Worm (Caenorhabditis elegans) whole organism, L2 larva: ENCODE data around the gene BE10.3.

Source experiments
- C34F6.9 ChIP-seq: fragments of 150-350 bp; optimal IDR thresholded peaks from 2 replicates; lab custom pipeline; 2014; ENCODE audit warnings: missing biosample characterization, missing genetic modification characterization
- egl-27 ChIP-seq: sonication (generic microtip); optimal IDR thresholded peaks from 3 replicates; lab custom pipeline; 2017; ENCODE audit warnings: missing biosample characterization, missing genetic modification reagents, missing genetic modification characterization
- lin-11 ChIP-seq: fragments of 150-350 bp; sonication (generic microtip); optimal IDR thresholded peaks from 2 replicates; lab custom pipeline; 2014; ENCODE audit warnings: missing biosample characterization, missing genetic modification characterization, inconsistent platforms, mixed read lengths
- nhr-12 ChIP-seq: fragments of 150-350 bp; optimal IDR thresholded peaks from 2 replicates; lab custom pipeline; 2014; ENCODE audit warnings: missing biosample characterization, missing genetic modification characterization
- nhr-129 ChIP-seq: fragments of 150-350 bp; optimal IDR thresholded peaks from 2 replicates; lab custom pipeline; 2014; ENCODE audit warnings: missing biosample characterization, missing genetic modification characterization
- nhr-25 ChIP-seq: fragments of 150-350 bp; sonication (generic microtip); optimal IDR thresholded peaks from 3 replicates; lab custom pipeline; 2014; ENCODE audit warnings: missing biosample characterization, missing genetic modification characterization
- snpc-4 ChIP-seq: fragments of 150-350 bp; optimal IDR thresholded peaks from 2 replicates; lab custom pipeline; 2014; ENCODE audit warnings: missing biosample characterization, missing genetic modification characterization
- unc-39 ChIP-seq: fragments of 150-350 bp; optimal IDR thresholded peaks from 2 replicates; lab custom pipeline; 2014; ENCODE audit warnings: missing biosample characterization, missing genetic modification characterization
- ztf-11 ChIP-seq: sonication (generic microtip); optimal IDR thresholded peaks from 2 replicates; lab custom pipeline; 2017; ENCODE audit warnings: missing biosample characterization, missing genetic modification characterization
- ztf-4 ChIP-seq: fragments of 150-350 bp; optimal IDR thresholded peaks from 2 replicates; lab custom pipeline; 2014; ENCODE audit warnings: missing biosample characterization, missing genetic modification characterization

DNA sequence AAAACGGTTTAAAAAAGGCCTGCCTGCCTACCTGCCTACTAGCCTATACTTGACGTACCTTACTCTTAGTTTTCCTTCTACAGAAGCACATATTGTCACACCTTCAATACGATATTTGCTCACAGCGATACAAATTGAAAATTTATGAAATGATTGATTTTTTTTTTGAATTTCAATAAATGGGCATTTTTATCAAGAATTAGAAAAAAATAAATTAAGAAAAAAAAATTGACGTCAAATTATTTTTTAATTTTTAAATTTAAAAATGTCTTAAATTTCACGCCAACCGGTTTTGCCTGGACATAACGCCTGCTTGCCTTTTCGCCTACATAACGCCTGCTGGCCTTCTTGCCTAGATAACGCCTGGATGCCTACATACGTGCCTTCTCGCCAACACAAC, 1.1 kb upstream of the BE10.3 start, which contains the start of gene BE10.5:
- TF ChIP-seq egl-27 (tag; lab: Kevin White, UChicago) (no peak), nhr-129 (tag; lab: Kevin White, UChicago) (no peak), snpc-4 (no peak), ztf-4 (tag; lab: Kevin White, UChicago) (no peak), nhr-12 (no peak), C34F6.9 (no peak), lin-11 (tag; lab: Kevin White, UChicago) (no peak), ztf-11 (tag; lab: Kevin White, UChicago) (no peak), unc-39 (no peak), nhr-25 (tag; lab: Kevin White, UChicago) (no peak)
